Worm (Caenorhabditis elegans) whole organism, young adult: ENCODE results near the gene F32D8.7.
A peak's percentile ranks its signal among the peaks of the same experiment; 100 is the strongest.

Source experiments
- B0336.3 ChIP-seq: fragments of 200-800 bp; sonication (Bioruptor generic); IDR thresholded peaks from 2 replicates; pipeline ENCODE4 v1.3.6; 2022; ENCODE audit warnings: missing genetic modification characterization, missing compliant biosample characterization
- F22D6.2 ChIP-seq: sonication (generic microtip); optimal IDR thresholded peaks from 2 replicates; lab custom pipeline; 2016; ENCODE audit warnings: mild to moderate bottlenecking, missing genetic modification characterization, missing compliant biosample characterization
- F57A8.1 ChIP-seq: fragments of 200-800 bp; sonication (Bioruptor generic); optimal IDR thresholded peaks from 2 replicates; lab custom pipeline; 2018; ENCODE audit warnings: mild to moderate bottlenecking, missing genetic modification characterization, moderate library complexity, missing compliant biosample characterization
- T07F8.4 ChIP-seq: sonication (generic microtip); optimal IDR thresholded peaks from 2 replicates; lab custom pipeline; 2016; ENCODE audit warnings: mild to moderate bottlenecking, missing genetic modification characterization, moderate library complexity, missing compliant biosample characterization
- T26A5.8 ChIP-seq: sonication (generic microtip); optimal IDR thresholded peaks from 2 replicates; lab custom pipeline; 2016; ENCODE audit warnings: missing genetic modification characterization, missing compliant biosample characterization
- Y53F4B.3 ChIP-seq: fragments of 200-800 bp; sonication (Bioruptor generic); IDR thresholded peaks from 2 replicates; pipeline ENCODE4 v1.3.6; 2022; ENCODE audit warnings: missing genetic modification reagents, missing genetic modification characterization, missing compliant biosample characterization
- Y53G8AR.9 ChIP-seq: fragments of 200-800 bp; sonication (Bioruptor generic); conservative IDR thresholded peaks from 2 replicates; pipeline ENCODE4 v1.3.6; 2022; ENCODE audit warnings: missing genetic modification reagents, missing genetic modification characterization, missing compliant biosample characterization
- Y67H2A.10 ChIP-seq: fragments of 200-800 bp; sonication (Bioruptor generic); conservative IDR thresholded peaks from 2 replicates; pipeline ENCODE4 v1.3.6; 2022; ENCODE audit warnings: missing genetic modification reagents, missing genetic modification characterization, missing compliant biosample characterization
- Y79H2A.3 ChIP-seq: fragments of 200-800 bp; sonication (Bioruptor generic); conservative IDR thresholded peaks from 2 replicates; pipeline ENCODE4 v1.3.6; 2022; ENCODE audit warnings: missing genetic modification reagents, missing genetic modification characterization, missing compliant biosample characterization
- ama-1 ChIP-seq, 3 experiments: fragments of 150-350 bp in 1 of 3; sonication (generic microtip) in 2 of 3; optimal IDR thresholded peaks; 2 replicates each; lab custom pipeline; 2014 to 2018; ENCODE audit warnings: missing biosample characterization in 2 of 3, missing genetic modification characterization in 2 of 3, missing genetic modification reagents in 2 of 3
- aptf-2 ChIP-seq: fragments of 200-800 bp; sonication (Bioruptor generic); conservative IDR thresholded peaks from 2 replicates; pipeline ENCODE4 v1.3.6; 2022; ENCODE audit warnings: missing genetic modification reagents, missing genetic modification characterization, missing compliant biosample characterization
- bed-1 ChIP-seq: fragments of 200-800 bp; sonication (Bioruptor generic); IDR thresholded peaks from 2 replicates; pipeline ENCODE4 v1.3.6; 2022; ENCODE audit warnings: missing genetic modification reagents, missing genetic modification characterization, missing compliant biosample characterization
- ccch-3 ChIP-seq: fragments of 200-800 bp; sonication (Bioruptor generic); optimal IDR thresholded peaks from 2 replicates; lab custom pipeline; 2018; ENCODE audit warnings: mild to moderate bottlenecking, missing genetic modification characterization, missing compliant biosample characterization
- ceh-100 ChIP-seq: fragments of 200-800 bp; sonication (Bioruptor generic); IDR thresholded peaks from 2 replicates; pipeline ENCODE4 v1.3.6; 2022; ENCODE audit warnings: missing genetic modification reagents, missing genetic modification characterization, missing compliant biosample characterization
- ceh-58 ChIP-seq: fragments of 200-800 bp; sonication (Bioruptor generic); IDR thresholded peaks from 2 replicates; pipeline ENCODE4 v1.3.6; 2022; ENCODE audit warnings: missing genetic modification characterization, missing compliant biosample characterization
- chd-7 ChIP-seq: sonication (generic microtip); optimal IDR thresholded peaks from 2 replicates; lab custom pipeline; 2016; ENCODE audit warnings: mild to moderate bottlenecking, missing genetic modification characterization, moderate library complexity, missing compliant biosample characterization
- die-1 ChIP-seq: sonication (generic microtip); optimal IDR thresholded peaks from 2 replicates; lab custom pipeline; 2016; ENCODE audit warnings: missing genotype, mild to moderate bottlenecking, missing genetic modification characterization, missing compliant biosample characterization
- dox-1 ChIP-seq: fragments of 200-800 bp; sonication (Bioruptor generic); IDR thresholded peaks from 2 replicates; pipeline ENCODE4 v1.3.6; 2022; ENCODE audit warnings: missing genetic modification reagents, missing genetic modification characterization, missing compliant biosample characterization
- dpff-1 ChIP-seq: sonication (generic microtip); optimal IDR thresholded peaks from 2 replicates; lab custom pipeline; 2017; ENCODE audit warnings: mild to moderate bottlenecking, missing genetic modification characterization, missing compliant biosample characterization
- hlh-26 ChIP-seq: fragments of 200-800 bp; sonication (Bioruptor generic); conservative IDR thresholded peaks from 2 replicates; pipeline ENCODE4 v1.3.6; 2022; ENCODE audit warnings: missing genetic modification reagents, missing genetic modification characterization, missing compliant biosample characterization
- hmg-1.2 ChIP-seq: fragments of 200-800 bp; sonication (Bioruptor generic); IDR thresholded peaks from 2 replicates; pipeline ENCODE4 v1.3.6; 2022; ENCODE audit warnings: missing genetic modification reagents, missing genetic modification characterization, missing compliant biosample characterization
- hrde-1 ChIP-seq: sonication (generic microtip); optimal IDR thresholded peaks from 2 replicates; lab custom pipeline; 2016; ENCODE audit warnings: missing genetic modification characterization, mild to moderate bottlenecking, missing compliant biosample characterization, moderate library complexity, missing genotype, missing genetic modification reagents, borderline replicate concordance
- hsf-1 ChIP-seq: fragments of 200-800 bp; sonication (Bioruptor generic); IDR thresholded peaks from 2 replicates; pipeline ENCODE4 v1.3.6; 2022; ENCODE audit warnings: missing genetic modification reagents, missing genetic modification characterization, missing compliant biosample characterization
- let-607 ChIP-seq, 2 experiments: fragments of 200-800 bp in 1 of 2; sonication (Bioruptor generic) in 1 of 2; sonication (generic microtip) in 1 of 2; optimal IDR thresholded peaks; 2 replicates each; lab custom pipeline; 2016 to 2018; ENCODE audit warnings: mild to moderate bottlenecking in 2 of 2, missing compliant biosample characterization in 2 of 2, missing genetic modification characterization in 2 of 2, moderate library complexity in 2 of 2, missing genotype in 1 of 2
- lin-35 ChIP-seq, 3 experiments: fragments of 150-350 bp in 2 of 3; sonication (generic microtip) in 1 of 3; optimal IDR thresholded peaks; 2 replicates each; lab custom pipeline; 2014 to 2018; ENCODE audit warnings: missing biosample characterization in 3 of 3, missing genetic modification characterization in 3 of 3, missing genetic modification reagents in 3 of 3
- lsy-27 ChIP-seq: sonication (generic microtip); optimal IDR thresholded peaks from 2 replicates; lab custom pipeline; 2017; ENCODE audit warnings: missing genetic modification characterization, mild to moderate bottlenecking, missing compliant biosample characterization, antibody characterized with exemption, missing genotype, borderline replicate concordance; ENCODE audit not compliant: insufficient read depth
- mes-4 ChIP-seq: sonication (generic microtip); optimal IDR thresholded peaks from 2 replicates; lab custom pipeline; 2016; ENCODE audit warnings: missing genotype, missing genetic modification characterization, missing compliant biosample characterization
- nfya-1 ChIP-seq: sonication (generic microtip); optimal IDR thresholded peaks from 2 replicates; lab custom pipeline; 2017; ENCODE audit warnings: antibody characterized with exemption, missing compliant biosample characterization, missing genetic modification characterization, borderline replicate concordance; ENCODE audit not compliant: insufficient read depth
- nhr-179 ChIP-seq: sonication (generic microtip); optimal IDR thresholded peaks from 2 replicates; lab custom pipeline; 2016; ENCODE audit warnings: mild to moderate bottlenecking, missing genetic modification characterization, missing compliant biosample characterization
- nhr-80 ChIP-seq: sonication (generic microtip); optimal IDR thresholded peaks from 2 replicates; lab custom pipeline; 2016; ENCODE audit warnings: missing genetic modification characterization, missing compliant biosample characterization
- pbrm-1 ChIP-seq: fragments of 200-800 bp; sonication (Bioruptor generic); IDR thresholded peaks from 2 replicates; pipeline ENCODE4 v1.3.6; 2022; ENCODE audit warnings: missing genetic modification reagents, missing genetic modification characterization, missing compliant biosample characterization
- rcor-1 ChIP-seq: fragments of 200-800 bp; sonication (Bioruptor generic); IDR thresholded peaks from 2 replicates; pipeline ENCODE4 v1.3.6; 2022; ENCODE audit warnings: missing genetic modification reagents, missing genetic modification characterization, missing compliant biosample characterization
- rec-8 ChIP-seq, 2 experiments: sonication (generic microtip); optimal IDR thresholded peaks; 2 replicates each; lab custom pipeline; 2016; ENCODE audit warnings: mild to moderate bottlenecking in 2 of 2, missing genetic modification characterization in 2 of 2, missing genetic modification reagents in 2 of 2, missing genotype in 2 of 2, missing biosample characterization in 1 of 2, missing compliant biosample characterization in 1 of 2, moderate library complexity in 1 of 2
- snpc-1.1 ChIP-seq: sonication (generic microtip); optimal IDR thresholded peaks from 2 replicates; lab custom pipeline; 2017; ENCODE audit warnings: missing genetic modification characterization, mild to moderate bottlenecking, missing compliant biosample characterization, antibody characterized with exemption, moderate library complexity, missing genotype, missing genetic modification reagents; ENCODE audit not compliant: insufficient read depth
- somi-1 ChIP-seq: fragments of 200-800 bp; sonication (Bioruptor generic); optimal IDR thresholded peaks from 2 replicates; lab custom pipeline; 2018; ENCODE audit warnings: mild to moderate bottlenecking, missing genetic modification characterization, missing compliant biosample characterization
- sptf-2 ChIP-seq: fragments of 200-800 bp; sonication (Bioruptor generic); optimal IDR thresholded peaks from 2 replicates; lab custom pipeline; 2018; ENCODE audit warnings: mild to moderate bottlenecking, missing genetic modification characterization, missing compliant biosample characterization
- tlf-1 ChIP-seq: fragments of 200-800 bp; sonication (Bioruptor generic); optimal IDR thresholded peaks from 2 replicates; lab custom pipeline; 2018; ENCODE audit warnings: mild to moderate bottlenecking, missing genetic modification characterization, missing compliant biosample characterization
- unc-130 ChIP-seq: sonication (generic microtip); optimal IDR thresholded peaks from 2 replicates; lab custom pipeline; 2016; ENCODE audit warnings: missing genetic modification reagents, missing genetic modification characterization, missing compliant biosample characterization
- unc-62 ChIP-seq: fragments of 150-350 bp; optimal IDR thresholded peaks from 2 replicates; lab custom pipeline; 2014; ENCODE audit warnings: missing biosample characterization, missing genetic modification reagents, missing genetic modification characterization
- zim-3 ChIP-seq: sonication (generic microtip); optimal IDR thresholded peaks from 2 replicates; lab custom pipeline; 2017; ENCODE audit warnings: mild to moderate bottlenecking, missing genetic modification characterization, moderate library complexity, missing compliant biosample characterization
- ztf-28 ChIP-seq: fragments of 200-800 bp; sonication (Bioruptor generic); IDR thresholded peaks from 2 replicates; pipeline ENCODE4 v1.3.6; 2022; ENCODE audit warnings: missing genetic modification reagents, missing genetic modification characterization, missing compliant biosample characterization
- ztf-3 ChIP-seq: fragments of 200-800 bp; sonication (Bioruptor generic); optimal IDR thresholded peaks from 2 replicates; lab custom pipeline; 2018; ENCODE audit warnings: mild to moderate bottlenecking, missing genetic modification characterization, missing compliant biosample characterization
- ztf-6 ChIP-seq: fragments of 200-800 bp; sonication (Bioruptor generic); IDR thresholded peaks from 2 replicates; pipeline ENCODE4 v1.3.6; 2022; ENCODE audit warnings: missing genetic modification reagents, missing genetic modification characterization, missing compliant biosample characterization

F32D8.7 gene

DNA sequence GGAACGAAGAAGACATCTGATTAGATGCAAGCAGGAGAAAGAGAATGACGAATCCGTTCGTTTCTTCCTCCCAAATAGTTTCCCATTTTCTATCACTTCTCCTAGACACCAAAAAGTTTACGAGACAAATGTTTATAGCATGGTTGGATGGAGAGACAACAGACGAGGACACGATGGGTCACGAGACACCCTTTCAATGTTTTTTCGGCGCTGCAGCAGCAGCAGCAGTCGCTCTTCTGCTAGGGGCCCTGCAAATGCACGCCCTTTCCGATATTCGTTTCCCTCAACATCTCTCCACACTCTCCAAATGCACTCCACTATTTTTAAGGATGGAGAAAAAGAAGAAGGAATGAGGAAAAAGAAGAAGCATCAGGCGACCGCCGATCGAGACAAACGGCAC, 39.9 kb upstream of the F32D8.7 start (continued):
- TF ChIP-seq F22D6.2 (no peak), aptf-2 (no peak), nhr-80 (tag; lab: Kevin White, UChicago) (peak; percentile 14), hrde-1 (tag; lab: Kevin White, UChicago) (no peak), pbrm-1 (GFP tag; lab: Robert Waterston, UW) (no peak), ztf-6 (GFP tag; lab: Robert Waterston, UW) (no peak), nhr-179 (tag; lab: Kevin White, UChicago) (no peak), dpff-1 (tag; lab: Kevin White, UChicago) (no peak), ceh-58 (no peak), T07F8.4 (tag; lab: Kevin White, UChicago) (no peak), Y79H2A.3 (GFP tag; lab: Robert Waterston, UW) (no peak), Y53G8AR.9 (GFP tag; lab: Robert Waterston, UW) (no peak), snpc-1.1 (no peak), hmg-1.2 (peak; percentile 50; the same call in 1 of the 2 replicates), nfya-1 (tag; lab: Kevin White, UChicago) (no peak), rec-8 (tag; optimal IDR thresholded peaks at IDR 0.05; lab: Kevin White, UChicago) (no peak), chd-7 (tag; lab: Kevin White, UChicago) (peak; percentile 80), F57A8.1 (GFP tag; lab: Kevin White, UChicago) (no peak), mes-4 (tag; lab: Kevin White, UChicago) (no peak), sptf-2 (GFP tag; lab: Kevin White, UChicago) (no peak), ccch-3 (no peak), bed-1 (GFP tag; lab: Robert Waterston, UW) (no peak), rcor-1 (GFP tag; lab: Robert Waterston, UW) (no peak), die-1 (tag; lab: Kevin White, UChicago) (no peak), hlh-26 (GFP tag; lab: Robert Waterston, UW) (no peak), tlf-1 (GFP tag; lab: Kevin White, UChicago) (peak; percentile 26), ceh-100 (GFP tag; lab: Robert Waterston, UW) (no peak), let-607 (tag; optimal IDR thresholded peaks at IDR 0.05; lab: Kevin White, UChicago) (peak in 1 of 2 experiments; percentile 21)

DNA sequence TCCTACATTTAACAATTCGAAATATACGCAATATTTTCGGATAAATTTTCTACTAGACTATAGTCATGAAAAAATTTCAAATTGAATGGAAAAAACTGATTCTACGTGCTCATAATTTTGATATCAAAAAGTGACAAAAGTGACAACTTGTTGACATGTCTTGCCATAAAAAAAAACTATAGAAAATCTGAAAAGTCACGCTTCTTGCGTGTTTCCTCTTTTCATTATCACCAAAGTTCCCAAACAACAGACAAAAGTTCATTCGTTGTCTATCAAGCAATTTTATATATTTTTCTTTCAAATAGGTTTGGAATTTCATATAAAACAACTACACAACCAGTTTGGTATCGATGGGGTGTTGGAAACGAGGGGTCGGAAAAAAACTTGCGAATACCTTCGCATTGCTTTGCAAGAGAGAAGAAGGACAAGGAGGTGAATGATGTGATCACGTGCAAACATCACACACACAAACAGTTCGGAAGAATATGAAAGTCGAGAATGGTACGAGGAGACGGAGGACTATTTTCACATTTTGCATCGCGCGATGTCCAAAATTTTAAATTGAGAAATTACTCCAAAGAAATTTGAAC, 39.1 kb upstream of the F32D8.7 start:
- TF ChIP-seq T26A5.8 (tag; lab: Kevin White, UChicago) = no peak
- TF ChIP-seq hsf-1 (GFP tag; lab: Robert Waterston, UW) = no peak
- no peak for TF ChIP-seq mes-4 (tag; lab: Kevin White, UChicago)
- TF ChIP-seq Y67H2A.10 = no peak
- TF ChIP-seq ztf-3 (GFP tag; lab: Kevin White, UChicago) = no peak
- TF ChIP-seq ztf-28 (GFP tag; lab: Robert Waterston, UW) = no peak
- no peak for TF ChIP-seq B0336.3 (GFP tag; lab: Robert Waterston, UW)
- TF ChIP-seq hmg-1.2 = 0 out of 2 replicates have a peak, but pooled peaks have one; percentile 16
- no peak for TF ChIP-seq somi-1 (GFP tag; lab: Kevin White, UChicago)
- TF ChIP-seq nhr-80 (tag; lab: Kevin White, UChicago) = peak; percentile 18
- no peak for TF ChIP-seq ama-1 (optimal IDR thresholded peaks at IDR 0.05; lab: Kevin White, UChicago)
- no peak for TF ChIP-seq ama-1 (GFP tag; optimal IDR thresholded peaks at IDR 0.05; lab: Kevin White, UChicago)
- no peak for TF ChIP-seq Y53F4B.3 (GFP tag; lab: Robert Waterston, UW)
- TF ChIP-seq lin-35 (GFP tag; optimal IDR thresholded peaks at IDR 0.05; lab: Kevin White, UChicago) = no peak
- TF ChIP-seq nfya-1 (tag; lab: Kevin White, UChicago) = no peak
- TF ChIP-seq unc-130 (GFP tag; lab: Kevin White, UChicago) = no peak
- no peak for TF ChIP-seq zim-3
- TF ChIP-seq dox-1 (GFP tag; lab: Robert Waterston, UW) = no peak
- peak; percentile 37 for TF ChIP-seq unc-62 (GFP tag; lab: Kevin White, UChicago)
- no peak for TF ChIP-seq lsy-27 (tag; lab: Kevin White, UChicago)
